Fruit fly (Drosophila melanogaster) S2 (cell line): ENCODE measurements around the gene CG12643.

ENCODE experiments used
- CG8478 ChIP-seq: fragments of >200 bp; optimal IDR thresholded peaks from 2 replicates; lab custom pipeline; 2018
- CTCF ChIP-seq, 2 experiments: fragments of >200 bp; optimal IDR thresholded peaks; 2 replicates each; lab custom pipeline; 2018

DNA sequence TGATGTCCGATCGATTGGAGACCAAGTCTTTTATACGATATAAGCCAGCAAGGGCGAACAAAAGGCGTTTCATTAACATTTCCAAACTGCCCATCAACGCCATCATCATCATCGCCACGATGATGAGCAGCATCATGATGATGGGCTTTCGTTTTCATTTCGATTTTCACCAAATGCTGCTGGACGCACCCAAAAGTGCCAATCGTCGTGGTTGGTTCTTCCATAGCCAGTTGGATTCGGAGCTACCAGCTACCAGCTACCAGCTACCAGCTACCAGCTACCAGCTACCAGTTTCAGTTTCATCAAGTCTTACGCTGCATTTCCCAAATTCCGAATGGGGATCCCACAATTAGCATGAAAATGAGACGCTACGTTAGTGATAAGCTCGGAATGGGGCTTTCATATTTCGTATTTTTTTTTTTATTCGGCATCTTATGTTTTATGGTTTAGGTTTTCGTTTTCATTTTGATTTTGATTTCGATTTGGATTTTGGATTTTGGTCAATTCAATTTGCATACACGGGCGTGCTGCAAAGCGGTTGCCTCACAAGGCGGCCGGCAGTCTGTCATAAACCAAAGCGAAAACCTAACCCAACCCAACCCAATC is 48.3 kb downstream of the CG12643 start, which contains the start of gene CG2962:
- no peak for TF ChIP-seq CG8478 (lab: Kevin White, UChicago)
- TF ChIP-seq CTCF (optimal IDR thresholded peaks at IDR 0.05; lab: Kevin White, UChicago) = no peak
